Fruit fly (Drosophila melanogaster) S2 (cell line): ENCODE results near the gene Ada2a.
A peak's percentile ranks its signal among the peaks of the same experiment; 100 is the strongest.

Experiments used
- CG8478 ChIP-seq: fragments of >200 bp; optimal IDR thresholded peaks from 2 replicates; lab custom pipeline; 2018
- CTCF ChIP-seq, 2 experiments: fragments of >200 bp; optimal IDR thresholded peaks; 2 replicates each; lab custom pipeline; 2018

The Ada2a gene

DNA sequence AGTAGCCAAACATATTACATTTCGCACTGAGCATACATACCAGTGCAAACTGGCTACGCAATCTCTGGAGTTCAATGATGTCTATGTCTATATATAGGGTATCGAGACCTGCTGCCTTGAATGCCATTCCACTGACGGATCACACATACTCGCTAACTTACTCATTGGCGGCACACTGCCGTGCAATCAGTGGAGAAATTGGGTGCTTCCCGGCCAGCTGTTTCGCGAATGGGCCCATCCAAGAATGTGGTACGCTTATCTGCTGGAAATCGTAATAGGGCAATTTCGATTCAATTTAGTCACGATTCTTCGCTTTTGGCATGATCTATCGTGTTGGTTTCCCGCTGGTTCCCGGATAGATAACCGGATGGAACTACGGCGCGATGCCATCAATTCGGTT lies 24.8 kb upstream of the Ada2a start:
- TF ChIP-seq CTCF (optimal IDR thresholded peaks at IDR 0.05; lab: Kevin White, UChicago) = no peak

DNA sequence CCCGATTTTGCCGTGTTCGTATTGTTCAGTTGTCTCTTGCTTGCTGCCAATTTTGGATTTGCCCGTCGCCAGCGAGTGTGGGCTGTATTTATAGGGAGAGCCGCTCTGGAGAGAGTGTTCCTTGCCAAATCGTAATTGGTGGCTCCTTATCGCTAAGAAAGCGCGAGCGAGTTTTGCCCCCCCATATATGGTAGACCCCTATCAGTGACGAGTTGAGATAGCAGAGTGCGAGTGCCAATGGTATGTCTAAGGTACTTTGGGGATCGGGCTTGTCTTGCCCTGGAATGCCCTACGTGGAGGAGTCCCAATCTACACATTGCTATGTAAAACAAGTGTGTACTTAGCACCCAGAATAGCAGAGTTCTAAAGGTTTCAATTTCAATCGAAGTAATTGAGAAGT lies 24.2 kb upstream of the Ada2a start, which contains the start of gene CG7142:
Gene CG7142 (minus strand): TSS at position 29 of the 400 bp plus-strand sequence.
- no peak for TF ChIP-seq CG8478 (lab: Kevin White, UChicago)
- TF ChIP-seq CTCF (optimal IDR thresholded peaks at IDR 0.05; lab: Kevin White, UChicago) = no peak

DNA sequence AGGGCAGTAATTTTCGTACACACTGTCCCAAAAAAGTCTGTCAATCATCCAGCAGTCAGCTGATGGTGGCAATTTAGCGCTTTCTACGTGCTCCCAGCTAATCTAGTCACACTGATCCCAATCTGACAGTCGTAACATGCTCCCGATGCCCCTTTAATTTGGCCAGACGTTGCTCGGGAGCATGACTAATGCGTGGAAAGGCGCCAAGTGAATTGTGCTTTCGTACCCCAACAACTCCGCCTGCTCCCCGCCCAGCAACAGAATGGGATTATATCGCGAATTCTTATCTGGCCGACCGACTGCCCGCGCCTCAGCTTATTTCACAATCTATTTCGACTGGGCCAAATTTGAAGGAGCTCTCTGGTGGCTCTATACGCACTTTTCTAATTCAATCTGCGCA lies 22.1 kb upstream of the Ada2a start:
- TF ChIP-seq CG8478 (lab: Kevin White, UChicago) (no peak), CTCF (optimal IDR thresholded peaks at IDR 0.05; lab: Kevin White, UChicago) (no peak)

DNA sequence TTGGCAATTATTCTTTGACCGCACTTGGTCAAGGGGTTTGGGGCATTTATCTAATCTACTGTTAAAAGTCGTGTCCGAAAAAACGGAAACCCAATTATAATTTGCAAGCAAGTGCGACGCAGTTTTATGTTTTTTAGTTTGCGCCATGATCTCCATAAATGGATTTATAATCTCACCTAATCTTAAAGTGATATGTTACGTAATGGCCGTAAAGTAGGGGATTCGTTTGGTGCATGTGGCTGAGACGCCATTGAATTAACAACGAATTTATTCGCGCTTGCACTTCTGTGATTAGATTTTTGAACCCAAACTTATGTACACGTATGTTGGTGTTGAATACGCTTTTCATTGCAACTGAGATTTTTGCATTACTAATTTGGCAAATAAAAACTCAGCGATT lies 21.4 kb upstream of the Ada2a start:
- TF ChIP-seq CTCF (optimal IDR thresholded peaks at IDR 0.05; lab: Kevin White, UChicago) (no peak), CG8478 (lab: Kevin White, UChicago) (no peak)

DNA sequence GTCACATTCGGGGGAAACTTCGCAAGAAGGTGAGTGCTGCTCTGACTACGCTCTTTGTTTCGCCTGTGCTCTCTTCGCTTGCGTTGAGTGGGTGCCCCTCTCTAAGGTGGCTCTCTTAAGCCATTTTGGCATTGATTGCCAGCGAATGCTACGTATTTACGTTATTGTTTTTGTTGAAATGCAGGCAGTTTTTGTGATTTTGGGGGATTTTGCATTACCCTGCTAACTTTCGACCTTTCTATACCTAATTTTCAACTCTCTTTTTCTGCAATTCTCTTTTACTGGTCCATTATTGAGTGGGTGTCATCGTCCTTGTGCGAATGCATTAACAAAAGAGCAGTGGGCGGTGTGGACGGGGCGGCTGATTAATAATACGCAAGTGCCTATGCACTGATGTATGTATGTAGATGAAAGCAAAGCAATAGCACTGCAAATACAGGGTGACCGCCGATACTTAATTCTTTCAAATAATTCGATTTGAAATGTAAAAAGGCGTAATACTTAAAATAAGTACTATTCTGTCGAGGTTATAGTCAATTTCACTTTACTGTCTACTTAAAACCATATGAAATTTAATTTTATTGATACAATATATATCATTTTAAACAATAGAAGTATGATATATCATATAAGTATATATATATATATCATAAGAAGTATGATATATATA lies 20.0 kb upstream of the Ada2a start:
- TF ChIP-seq CTCF (optimal IDR thresholded peaks at IDR 0.05; lab: Kevin White, UChicago) = no peak
- TF ChIP-seq CG8478 (lab: Kevin White, UChicago) = no peak

DNA sequence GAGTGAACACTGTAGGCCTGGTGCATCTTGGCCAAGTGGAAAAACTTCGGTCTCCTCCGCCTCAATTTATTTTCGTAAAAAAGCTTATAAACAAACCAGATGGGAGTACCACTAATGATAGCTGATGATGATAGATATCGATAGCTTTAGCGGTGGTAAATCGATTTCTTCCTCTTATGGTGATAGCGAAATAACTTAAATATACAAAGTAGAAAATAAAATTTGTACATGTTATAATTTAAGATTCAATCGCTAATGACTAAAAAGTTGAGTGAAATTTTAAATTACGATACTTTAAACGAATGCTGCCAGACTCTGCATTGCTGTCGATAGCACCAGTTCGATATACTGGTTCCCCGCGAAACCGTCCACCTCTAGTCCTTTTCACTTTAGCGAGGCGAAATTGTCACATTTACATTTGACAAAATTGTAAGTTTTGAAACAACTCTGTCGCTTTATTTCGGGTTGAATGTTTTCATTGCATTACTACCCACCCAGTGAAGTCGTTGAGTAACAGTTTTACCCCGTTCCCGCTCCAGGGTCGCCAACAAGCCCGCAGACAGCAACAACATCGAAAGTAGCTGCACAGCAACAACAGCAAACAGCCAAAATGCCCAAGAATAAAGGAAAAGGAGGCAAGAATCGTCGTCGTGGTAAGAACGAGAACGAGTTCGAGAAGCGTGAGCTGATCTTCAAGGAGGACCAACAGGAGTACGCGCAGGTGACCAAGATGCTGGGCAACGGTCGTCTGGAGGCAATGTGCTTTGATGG lies 19.2 kb upstream of the Ada2a start, which contains the start of the genes Vps39 and eIF1A:
Gene Vps39 (minus strand): TSS at position 119 of the 771 bp plus-strand sequence.
Gene eIF1A (plus strand): TSS at position 338 of the 771 bp plus-strand sequence.
- no peak for TF ChIP-seq CTCF (optimal IDR thresholded peaks at IDR 0.05; lab: Kevin White, UChicago)

DNA sequence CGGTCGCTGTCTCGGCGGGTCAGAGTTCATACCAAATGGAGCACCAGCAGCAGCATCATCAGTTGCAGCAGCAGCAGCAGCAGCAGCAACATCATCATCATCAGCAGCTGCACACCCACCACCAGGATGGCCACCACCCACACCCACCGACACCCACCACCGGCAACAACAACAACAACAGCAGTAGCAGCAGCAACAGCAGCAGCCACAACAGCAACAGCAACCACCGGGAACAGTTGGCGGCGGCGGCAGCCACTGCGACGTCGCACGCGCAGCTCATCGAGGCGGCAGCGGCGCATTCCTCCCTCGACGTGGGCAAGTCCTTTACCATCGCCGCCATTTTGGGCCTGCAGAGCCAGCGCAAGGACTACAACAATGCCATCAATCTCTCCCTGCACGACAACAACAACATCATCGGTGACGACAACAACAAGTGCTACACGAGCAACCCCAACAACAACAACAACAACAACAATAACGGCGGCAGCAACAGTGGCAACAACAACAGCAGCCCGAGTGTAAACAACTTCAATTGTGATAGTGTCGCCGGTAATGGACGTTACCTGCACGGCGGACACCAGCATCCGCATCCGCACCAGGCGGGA lies 14.6 kb upstream of the Ada2a start:
- TF ChIP-seq CG8478 (lab: Kevin White, UChicago) (no peak), CTCF (optimal IDR thresholded peaks at IDR 0.05; lab: Kevin White, UChicago) (no peak)

DNA sequence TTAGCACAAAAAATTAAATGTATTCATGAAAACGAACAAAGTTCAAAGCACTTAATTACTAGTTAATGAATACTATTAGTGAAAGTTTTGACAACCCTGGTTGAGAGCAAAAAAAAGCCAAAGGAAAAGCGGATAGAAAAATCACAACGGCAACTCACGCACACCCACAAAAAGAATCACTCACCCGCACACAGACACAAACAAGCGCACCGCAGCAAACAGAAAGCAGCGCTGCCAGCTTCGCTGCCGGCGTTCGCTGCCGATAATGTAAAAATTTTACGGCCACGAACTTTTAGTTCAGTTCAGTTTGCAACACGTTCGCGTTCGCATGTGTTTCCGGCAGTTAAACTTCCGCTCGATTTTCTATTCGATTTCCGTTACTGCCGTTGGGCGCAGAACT lies 12.2 kb upstream of the Ada2a start, which contains the start of gene CG18599:
Gene CG18599 (plus strand): TSS at position 301 of the 400 bp plus-strand sequence.
- TF ChIP-seq CG8478 (lab: Kevin White, UChicago) = no peak
- no peak for TF ChIP-seq CTCF (optimal IDR thresholded peaks at IDR 0.05; lab: Kevin White, UChicago)

DNA sequence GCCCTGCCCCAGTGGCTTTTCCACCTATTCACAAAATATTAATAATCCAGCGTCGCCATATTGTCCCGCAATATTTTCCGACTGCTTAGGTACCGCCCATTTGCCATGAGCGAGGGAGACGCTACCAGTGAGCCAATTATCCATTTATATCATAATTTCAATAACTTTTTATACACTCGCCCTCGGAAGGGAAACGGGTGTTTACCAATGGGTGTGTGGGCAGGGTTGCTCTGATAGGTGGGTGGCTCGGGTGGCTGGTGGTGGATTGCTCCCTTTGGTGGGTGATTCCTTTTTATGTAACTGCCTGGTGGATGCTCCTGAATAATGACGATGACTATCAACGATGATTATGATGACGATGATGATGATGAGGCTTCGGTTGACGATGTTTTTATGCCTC lies 11.4 kb upstream of the Ada2a start:
- TF ChIP-seq CTCF (optimal IDR thresholded peaks at IDR 0.05; lab: Kevin White, UChicago) (no peak), CG8478 (lab: Kevin White, UChicago) (no peak)

DNA sequence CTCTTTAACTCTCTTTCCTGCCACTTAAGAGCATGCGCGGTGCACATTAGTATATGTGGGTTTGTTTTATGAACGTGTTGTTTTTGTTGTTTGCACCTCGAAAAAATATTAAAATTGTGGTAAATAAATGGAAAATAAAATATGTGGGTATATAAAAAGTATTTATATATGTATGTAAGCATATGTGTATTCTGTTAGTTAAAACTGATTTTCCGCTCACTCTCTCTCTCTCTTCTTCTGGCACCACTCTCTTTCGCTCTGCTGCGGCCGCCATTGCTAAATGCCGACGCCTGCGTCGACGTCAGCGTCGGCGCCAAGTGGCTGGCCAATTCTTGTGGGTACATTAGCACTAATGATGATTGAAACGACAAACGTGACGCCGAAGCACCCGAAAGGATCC lies 10.0 kb upstream of the Ada2a start:
- TF ChIP-seq CG8478 (lab: Kevin White, UChicago) (no peak), CTCF (optimal IDR thresholded peaks at IDR 0.05; lab: Kevin White, UChicago) (no peak)

DNA sequence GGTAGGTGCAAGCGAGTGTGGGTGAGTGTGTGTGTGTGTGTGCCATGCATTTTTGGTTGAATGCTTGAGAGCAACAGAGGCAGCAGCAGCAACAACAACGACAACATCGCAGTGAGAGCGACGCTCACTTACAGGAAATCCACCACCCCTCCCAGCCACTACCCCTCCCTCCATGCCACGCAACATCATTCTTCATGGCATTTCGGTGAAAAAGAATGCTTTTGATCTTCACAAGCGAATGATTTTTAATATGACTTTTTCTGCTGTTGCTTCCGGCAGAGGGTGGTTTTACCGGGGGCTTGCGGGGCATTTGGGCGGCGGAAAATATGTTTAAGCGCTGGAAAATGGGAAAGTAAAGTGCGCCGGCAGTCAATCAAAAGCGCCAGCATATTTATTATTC lies 6.3 kb upstream of the Ada2a start:
- TF ChIP-seq CTCF (optimal IDR thresholded peaks at IDR 0.05; lab: Kevin White, UChicago) (no peak), CG8478 (lab: Kevin White, UChicago) (no peak)

DNA sequence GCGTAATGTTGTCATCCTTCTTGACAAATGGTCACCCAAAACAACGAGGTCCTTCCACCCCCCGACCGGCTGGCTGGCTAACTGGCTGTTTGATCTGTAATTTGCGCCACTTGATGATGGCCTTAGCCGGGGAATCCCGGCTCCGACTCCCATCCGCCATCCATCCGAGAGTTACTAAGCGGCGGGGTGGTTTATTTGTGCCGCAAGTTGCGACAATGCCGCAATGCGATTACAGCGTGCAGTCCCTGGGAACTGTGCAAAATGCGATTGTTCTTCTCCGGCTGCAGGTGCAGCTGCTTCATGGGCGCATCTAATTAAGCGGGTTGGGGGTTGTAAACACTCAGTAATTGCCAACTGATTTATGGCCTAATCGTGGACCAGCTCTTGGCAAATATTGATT lies 4.7 kb upstream of the Ada2a start:
- no peak for TF ChIP-seq CG8478 (lab: Kevin White, UChicago)
- no peak for TF ChIP-seq CTCF (optimal IDR thresholded peaks at IDR 0.05; lab: Kevin White, UChicago)

DNA sequence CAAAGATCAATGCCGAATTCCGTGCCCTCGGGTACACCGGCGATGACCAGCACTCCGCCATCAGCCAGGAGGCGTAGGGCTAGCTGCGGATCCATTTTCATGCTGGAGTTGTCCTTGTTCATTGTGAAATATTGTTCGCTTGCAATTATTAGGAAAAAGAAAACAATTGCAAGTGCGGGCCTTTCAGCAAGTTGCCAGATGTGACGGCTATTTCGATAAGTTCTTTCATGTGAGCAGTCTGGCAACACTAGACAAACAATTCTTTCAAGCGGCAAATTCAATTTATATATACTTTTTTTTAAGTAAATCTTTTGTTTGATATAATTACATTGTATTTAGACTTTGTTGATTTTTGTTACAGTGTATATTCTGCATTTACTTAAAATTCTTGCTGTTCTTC lies 2.7 kb downstream of the Ada2a start, which contains the start of gene CG12320:
Gene CG12320 (minus strand): TSS at position 157 of the 400 bp plus-strand sequence.
- no peak for TF ChIP-seq CG8478 (lab: Kevin White, UChicago)
- TF ChIP-seq CTCF (optimal IDR thresholded peaks at IDR 0.05; lab: Kevin White, UChicago) = peak in 1 of 2 experiments; percentile 8

DNA sequence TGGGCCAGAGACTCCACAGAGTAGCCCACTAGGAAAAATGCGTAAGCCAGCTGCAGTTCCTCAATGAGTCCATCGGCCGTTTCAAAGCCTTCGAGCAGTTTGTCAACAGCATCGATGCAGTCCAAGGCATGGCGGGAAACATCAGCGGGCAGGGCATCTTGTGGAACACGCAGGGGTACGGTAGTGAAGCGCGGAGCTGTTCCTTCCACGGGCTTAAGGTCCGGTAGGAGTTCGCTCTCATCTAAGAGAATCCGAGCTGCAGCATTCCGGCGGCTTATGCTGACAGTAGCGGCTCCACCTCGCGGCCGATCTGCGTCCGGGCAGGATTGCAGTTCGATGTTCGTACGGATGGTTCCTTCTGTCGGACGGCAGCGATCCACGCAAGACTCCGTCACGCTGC lies 3.4 kb downstream of the Ada2a start:
- TF ChIP-seq CTCF (optimal IDR thresholded peaks at IDR 0.05; lab: Kevin White, UChicago) (no peak), CG8478 (lab: Kevin White, UChicago) (no peak)

DNA sequence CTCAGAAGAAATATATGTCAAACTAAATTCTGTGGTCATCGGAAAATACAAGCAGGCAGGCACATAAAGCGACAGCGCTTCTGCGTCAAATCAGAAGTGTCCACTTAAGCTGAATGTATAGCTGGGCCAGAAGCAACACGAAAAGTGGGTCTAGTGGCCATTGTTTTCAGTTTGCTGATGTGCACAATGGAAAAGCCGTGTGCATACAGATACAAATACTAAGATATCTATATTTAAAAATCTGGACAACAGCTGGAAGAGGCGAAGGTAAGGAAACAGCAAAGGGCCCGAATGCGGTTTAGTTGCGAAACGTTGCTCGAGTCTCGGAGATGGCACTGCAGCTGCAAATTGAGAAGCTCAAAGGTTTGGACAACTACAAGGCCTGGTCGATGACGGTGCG lies 4.5 kb downstream of the Ada2a start, which contains the start of gene CG18598:
Gene CG18598 (plus strand): TSS at position 301 of the 400 bp plus-strand sequence.
- TF ChIP-seq CG8478 (lab: Kevin White, UChicago) = no peak
- no peak for TF ChIP-seq CTCF (optimal IDR thresholded peaks at IDR 0.05; lab: Kevin White, UChicago)
